Fruit fly (Drosophila melanogaster) whole organism, pupa: ENCODE measurements around the gene CG14194.

Experiments
- CG10348 ChIP-seq: fragments of 200-800 bp; sonication (Bioruptor generic); IDR thresholded peaks from 2 replicates; pipeline ENCODE4 v1.3.6; 2022; ENCODE audit warnings: missing biosample characterization, missing genetic modification characterization
- CG13204 ChIP-seq: fragments of 200-800 bp; sonication (Bioruptor generic); optimal IDR thresholded peaks from 2 replicates; lab custom pipeline; 2018; ENCODE audit warnings: missing biosample characterization, mild to moderate bottlenecking, missing genetic modification characterization, moderate library complexity
- CG4496 ChIP-seq: fragments of 200-800 bp; sonication (Bioruptor generic); IDR thresholded peaks from 3 replicates; pipeline ENCODE4 v1.3.6; 2022; ENCODE audit warnings: missing biosample characterization, missing genetic modification characterization
- CG8301 ChIP-seq: fragments of 200-800 bp; sonication (Bioruptor generic); optimal IDR thresholded peaks from 2 replicates; lab custom pipeline; 2018; ENCODE audit warnings: missing biosample characterization, mild to moderate bottlenecking, missing genetic modification characterization
- EcR ChIP-seq: fragments of 200-800 bp; sonication (Bioruptor generic); optimal IDR thresholded peaks from 3 replicates; lab custom pipeline; 2019; ENCODE audit warnings: missing biosample characterization, missing genetic modification characterization, mild to moderate bottlenecking, moderate library complexity, missing genetic modification reagents
- rn ChIP-seq: fragments of 200-800 bp; sonication (Bioruptor generic); IDR thresholded peaks from 2 replicates; pipeline ENCODE4 v1.3.6; 2022; ENCODE audit warnings: missing biosample characterization, missing genetic modification characterization

- TF ChIP-seq CG4496 (GFP tag; lab: Robert Waterston, UW) = no peak
- TF ChIP-seq EcR = no peak
- TF ChIP-seq CG8301 (tag; lab: Kevin White, UChicago) = no peak
- no peak for TF ChIP-seq rn (GFP tag; lab: Robert Waterston, UW)
- TF ChIP-seq CG10348 (GFP tag; lab: Robert Waterston, UW) = no peak
- no peak for TF ChIP-seq CG13204 (GFP tag; lab: Kevin White, UChicago)
These were observed 8.3 kb downstream of the CG14194 start, which contains the start of gene CG7990 for dm6 chrX:19201630-19202029.
